Fruit fly (Drosophila melanogaster) whole organism, embryonic: ENCODE results near the gene bab2.
A peak's percentile ranks its signal among the peaks of the same experiment; 100 is the strongest.

Source experiments
- Asciz ChIP-seq: fragments of 200-800 bp; sonication (Bioruptor generic); optimal IDR thresholded peaks from 2 replicates; lab custom pipeline; 2017; ENCODE audit warnings: missing biosample characterization, mild to moderate bottlenecking, missing genetic modification characterization, missing genetic modification reagents
- BEAF-32 ChIP-seq: fragments of 200-800 bp; sonication (Bioruptor generic); optimal IDR thresholded peaks from 3 replicates; lab custom pipeline; 2017; ENCODE audit warnings: missing biosample characterization, missing genetic modification characterization, mild to moderate bottlenecking, moderate library complexity, missing genetic modification reagents
- Bdp1 ChIP-seq: fragments of 200-800 bp; sonication (Bioruptor generic); optimal IDR thresholded peaks from 3 replicates; lab custom pipeline; 2016; ENCODE audit warnings: missing biosample characterization, missing genetic modification characterization
- CG1024 ChIP-seq: fragments of 200-800 bp; sonication (Bioruptor generic); IDR thresholded peaks from 2 replicates; pipeline ENCODE4 v1.3.6; 2022; ENCODE audit warnings: missing biosample characterization, missing genetic modification characterization
- CG11504 ChIP-seq: fragments of 200-800 bp; sonication (Bioruptor generic); optimal IDR thresholded peaks from 3 replicates; lab custom pipeline; 2019; ENCODE audit warnings: missing biosample characterization, mild to moderate bottlenecking, missing genetic modification characterization, moderate library complexity
- CG11560 ChIP-seq: fragments of 200-800 bp; sonication (Bioruptor generic); IDR thresholded peaks from 3 replicates; pipeline ENCODE4 v1.3.6; 2022; ENCODE audit warnings: missing biosample characterization, missing genetic modification characterization
- CG12659 ChIP-seq: fragments of 200-800 bp; sonication (Bioruptor generic); optimal IDR thresholded peaks from 3 replicates; lab custom pipeline; 2017; ENCODE audit warnings: mild to moderate bottlenecking, missing biosample characterization, missing genetic modification reagents, missing genetic modification characterization
- CG13424 ChIP-seq: fragments of 200-800 bp; sonication (Bioruptor generic); optimal IDR thresholded peaks from 2 replicates; lab custom pipeline; 2019; ENCODE audit warnings: missing biosample characterization, mild to moderate bottlenecking, missing genetic modification characterization, moderate library complexity
- CG13624 ChIP-seq: fragments of 200-800 bp; sonication (Bioruptor generic); optimal IDR thresholded peaks from 2 replicates; lab custom pipeline; 2016; ENCODE audit warnings: missing biosample characterization, missing genetic modification characterization
- CG13894 ChIP-seq: fragments of 200-800 bp; sonication (Bioruptor generic); optimal IDR thresholded peaks from 3 replicates; lab custom pipeline; 2018; ENCODE audit warnings: missing biosample characterization, mild to moderate bottlenecking, missing genetic modification characterization, moderate library complexity
- CG14860 ChIP-seq: fragments of 200-800 bp; sonication (Bioruptor generic); IDR thresholded peaks from 3 replicates; pipeline ENCODE4 v1.3.6; 2022; ENCODE audit warnings: missing biosample characterization, missing genetic modification characterization; ENCODE audit not compliant: partially characterized antibody
- CG16863 ChIP-seq: fragments of 200-800 bp; sonication (Bioruptor generic); optimal IDR thresholded peaks from 3 replicates; lab custom pipeline; 2016; ENCODE audit warnings: missing biosample characterization, missing genetic modification characterization
- CG3407 ChIP-seq: fragments of 200-800 bp; sonication (Bioruptor generic); optimal IDR thresholded peaks from 2 replicates; lab custom pipeline; 2018; ENCODE audit warnings: missing biosample characterization, mild to moderate bottlenecking, missing genetic modification characterization
- CG4424 ChIP-seq: fragments of 200-800 bp; sonication (Bioruptor generic); optimal IDR thresholded peaks from 3 replicates; lab custom pipeline; 2016; ENCODE audit warnings: missing biosample characterization, missing genetic modification characterization
- CG6654 ChIP-seq: fragments of 200-800 bp; sonication (Bioruptor generic); optimal IDR thresholded peaks from 2 replicates; lab custom pipeline; 2017; ENCODE audit warnings: missing biosample characterization, mild to moderate bottlenecking, missing genetic modification characterization
- CG7987 ChIP-seq: fragments of 200-800 bp; sonication (Bioruptor generic); optimal IDR thresholded peaks from 2 replicates; lab custom pipeline; 2018; ENCODE audit warnings: missing biosample characterization, mild to moderate bottlenecking, missing genetic modification characterization, moderate library complexity
- CG9932 ChIP-seq: fragments of 200-800 bp; sonication (Bioruptor generic); IDR thresholded peaks from 2 replicates; pipeline ENCODE4 v1.3.6; 2022; ENCODE audit warnings: missing biosample characterization, missing genetic modification characterization
- Dbx ChIP-seq: fragments of 200-800 bp; sonication (Bioruptor generic); IDR thresholded peaks from 3 replicates; pipeline ENCODE4 v1.3.6; 2022; ENCODE audit warnings: missing biosample characterization, missing genetic modification characterization
- Dll ChIP-seq: fragments of 200-800 bp; sonication (Bioruptor generic); IDR thresholded peaks from 4 replicates; pipeline ENCODE4 v1.3.6; 2022; ENCODE audit warnings: missing biosample characterization, missing genetic modification characterization; ENCODE audit not compliant: partially characterized antibody
- Doc3 ChIP-seq: fragments of 200-800 bp; sonication (Bioruptor generic); IDR thresholded peaks from 3 replicates; pipeline ENCODE4 v1.3.6; 2022; ENCODE audit warnings: missing biosample characterization, missing genetic modification characterization; ENCODE audit not compliant: partially characterized antibody
- E2f1 ChIP-seq: fragments of 200-800 bp; sonication (Bioruptor generic); IDR thresholded peaks from 2 replicates; pipeline ENCODE4 v1.3.6; 2022; ENCODE audit warnings: missing biosample characterization, missing genetic modification characterization
- Hmx ChIP-seq: fragments of 200-800 bp; sonication (Bioruptor generic); optimal IDR thresholded peaks from 2 replicates; lab custom pipeline; 2016; ENCODE audit warnings: missing biosample characterization, missing genetic modification characterization
- Hr39 ChIP-seq: fragments of >200 bp; optimal IDR thresholded peaks from 2 replicates; lab custom pipeline; 2017
- Nf-YA ChIP-seq: fragments of 200-800 bp; sonication (Bioruptor generic); IDR thresholded peaks from 2 replicates; pipeline ENCODE4 v1.3.6; 2022; ENCODE audit warnings: missing biosample characterization, missing genetic modification characterization
- Oli ChIP-seq: fragments of 200-800 bp; sonication (Bioruptor generic); optimal IDR thresholded peaks from 2 replicates; lab custom pipeline; 2018; ENCODE audit warnings: missing biosample characterization, mild to moderate bottlenecking, missing genetic modification characterization, moderate library complexity
- Opbp ChIP-seq: fragments of 200-800 bp; sonication (Bioruptor generic); IDR thresholded peaks from 3 replicates; pipeline ENCODE4 v1.3.6; 2022; ENCODE audit warnings: missing biosample characterization, missing genetic modification characterization; ENCODE audit not compliant: partially characterized antibody
- PHDP ChIP-seq: fragments of 200-800 bp; sonication (Bioruptor generic); optimal IDR thresholded peaks from 3 replicates; lab custom pipeline; 2018; ENCODE audit warnings: missing biosample characterization, mild to moderate bottlenecking, missing genetic modification characterization, moderate library complexity
- Sin3A ChIP-seq: fragments of >200 bp; optimal IDR thresholded peaks from 2 replicates; lab custom pipeline; 2018
- Xbp1 ChIP-seq: fragments of 200-800 bp; sonication (Bioruptor generic); optimal IDR thresholded peaks from 3 replicates; lab custom pipeline; 2016; ENCODE audit warnings: missing biosample characterization, mild to moderate bottlenecking, missing genetic modification characterization
- bigmax ChIP-seq: fragments of 200-800 bp; sonication (Bioruptor generic); optimal IDR thresholded peaks from 2 replicates; lab custom pipeline; 2018; ENCODE audit warnings: missing biosample characterization, mild to moderate bottlenecking, missing genetic modification characterization
- btn ChIP-seq: fragments of 200-800 bp; sonication (Bioruptor generic); optimal IDR thresholded peaks from 2 replicates; lab custom pipeline; 2016; ENCODE audit warnings: missing biosample characterization, missing genetic modification characterization
- crp ChIP-seq, 2 experiments: fragments of 200-800 bp; sonication (Bioruptor generic); optimal IDR thresholded peaks; 2 replicates in 1 of 2; 3 replicates in 1 of 2; lab custom pipeline; 2017; ENCODE audit warnings: missing biosample characterization in 2 of 2, missing genetic modification characterization in 2 of 2, mild to moderate bottlenecking in 1 of 2, moderate library complexity in 1 of 2
- en ChIP-seq: fragments of 200-800 bp; sonication (Bioruptor generic); optimal IDR thresholded peaks from 2 replicates; lab custom pipeline; 2016; ENCODE audit warnings: missing biosample characterization, missing genetic modification characterization
- fd96Cb ChIP-seq: fragments of 200-800 bp; sonication (Bioruptor generic); optimal IDR thresholded peaks from 2 replicates; lab custom pipeline; 2018; ENCODE audit warnings: missing biosample characterization, mild to moderate bottlenecking, missing genetic modification characterization, moderate library complexity
- gfzf ChIP-seq: fragments of 200-800 bp; sonication (Bioruptor generic); optimal IDR thresholded peaks from 2 replicates; lab custom pipeline; 2016; ENCODE audit warnings: missing biosample characterization, mild to moderate bottlenecking, missing genetic modification characterization, moderate library complexity
- hkb ChIP-seq, 2 experiments: fragments of 200-800 bp in 1 of 2; fragments of >200 bp in 1 of 2; sonication (Bioruptor generic) in 1 of 2; IDR thresholded peaks in 1 of 2; optimal IDR thresholded peaks in 1 of 2; 2 replicates each; pipeline versions ENCODE4 v1.3.6 to Lab custom; 2017 to 2022; ENCODE audit warnings: missing biosample characterization in 1 of 2, missing genetic modification characterization in 1 of 2
- hth ChIP-seq: fragments of >200 bp; optimal IDR thresholded peaks from 2 replicates; lab custom pipeline; 2017; ENCODE audit warnings: inconsistent platforms
- inv ChIP-seq: fragments of 200-800 bp; sonication (Bioruptor generic); IDR thresholded peaks from 2 replicates; pipeline ENCODE4 v1.3.6; 2022; ENCODE audit warnings: missing biosample characterization, missing genetic modification characterization; ENCODE audit not compliant: partially characterized antibody
- lov ChIP-seq, 2 experiments: fragments of 200-800 bp in 1 of 2; fragments of >200 bp in 1 of 2; sonication (Bioruptor generic) in 1 of 2; IDR thresholded peaks in 1 of 2; optimal IDR thresholded peaks in 1 of 2; 2 replicates in 1 of 2; 3 replicates in 1 of 2; pipeline versions ENCODE4 v1.3.6 to Lab custom; 2017 to 2022; ENCODE audit warnings: missing biosample characterization in 1 of 2, missing genetic modification characterization in 1 of 2
- mam ChIP-seq: fragments of 200-800 bp; sonication (Bioruptor generic); optimal IDR thresholded peaks from 3 replicates; lab custom pipeline; 2016; ENCODE audit warnings: missing biosample characterization, missing genetic modification characterization
- odd ChIP-seq: fragments of 200-800 bp; sonication (Bioruptor generic); optimal IDR thresholded peaks from 2 replicates; lab custom pipeline; 2017; ENCODE audit warnings: missing biosample characterization, mild to moderate bottlenecking, missing genetic modification characterization
- phol ChIP-seq: fragments of 200-800 bp; sonication (Bioruptor generic); optimal IDR thresholded peaks from 3 replicates; lab custom pipeline; 2018; ENCODE audit warnings: missing biosample characterization, mild to moderate bottlenecking, missing genetic modification characterization, moderate library complexity
- sc ChIP-seq, 3 experiments: fragments of >200 bp in 2 of 3; fragments of 200-800 bp in 1 of 3; sonication (Bioruptor generic) in 1 of 3; optimal IDR thresholded peaks; 2 replicates in 2 of 3; 3 replicates in 1 of 3; lab custom pipeline; 2017; ENCODE audit warnings: mild to moderate bottlenecking in 1 of 3, missing biosample characterization in 1 of 3, missing genetic modification characterization in 1 of 3, missing genetic modification reagents in 1 of 3
- slou ChIP-seq: fragments of 200-800 bp; sonication (Bioruptor generic); optimal IDR thresholded peaks from 3 replicates; lab custom pipeline; 2016; ENCODE audit warnings: missing biosample characterization, missing genetic modification characterization
- stc ChIP-seq: fragments of 200-800 bp; sonication (Bioruptor generic); IDR thresholded peaks from 2 replicates; pipeline ENCODE4 v1.3.6; 2022; ENCODE audit warnings: missing biosample characterization, missing genetic modification characterization
- tll ChIP-seq, 2 experiments: fragments of 200-800 bp in 1 of 2; fragments of >200 bp in 1 of 2; sonication (Bioruptor generic) in 1 of 2; optimal IDR thresholded peaks; 2 replicates each; lab custom pipeline; 2017 to 2019; ENCODE audit warnings: missing biosample characterization in 2 of 2, missing genetic modification characterization in 2 of 2, mild to moderate bottlenecking in 1 of 2, moderate library complexity in 1 of 2
- usp ChIP-seq: fragments of >200 bp; optimal IDR thresholded peaks from 2 replicates; lab custom pipeline; 2017; ENCODE audit warnings: missing biosample characterization, missing genetic modification characterization

Gene bab2

DNA sequence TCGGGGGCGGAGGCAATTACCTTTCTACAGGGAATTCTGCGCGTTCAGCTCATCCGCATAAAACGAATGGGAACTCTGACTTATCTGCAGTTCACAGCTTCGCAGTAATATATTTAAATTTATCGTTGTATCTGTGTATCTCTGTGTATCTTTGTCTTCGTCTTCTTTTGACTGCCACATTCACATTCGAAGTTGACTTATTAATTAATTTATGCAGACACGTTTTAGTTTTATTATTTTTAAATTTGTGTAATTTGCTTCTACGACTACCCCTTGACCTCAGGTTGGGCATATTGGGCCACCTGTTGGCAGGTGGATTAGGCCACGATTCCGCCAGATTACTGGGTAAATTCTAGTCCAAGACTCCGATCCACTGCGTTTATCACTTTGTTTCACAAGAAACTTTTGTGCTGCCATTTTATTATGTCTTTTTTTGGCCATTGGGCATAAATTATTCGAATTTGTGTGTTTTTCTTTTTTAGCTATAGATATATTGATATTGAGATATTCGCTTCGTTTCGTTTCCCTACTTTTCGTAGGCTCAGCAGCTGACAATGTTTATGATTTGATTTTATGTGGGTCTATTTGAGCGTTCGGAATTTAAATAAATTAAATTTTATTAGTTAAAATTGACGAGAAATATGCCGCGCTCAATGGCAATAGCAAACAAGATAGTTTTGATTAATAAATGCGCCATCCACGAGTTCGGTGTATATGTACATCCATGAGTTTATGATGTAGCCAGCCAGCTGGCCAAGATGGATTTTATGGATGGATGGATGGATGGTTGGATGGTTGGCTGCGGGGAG is 24.3 kb downstream of the bab2 start (continued):
- TF ChIP-seq CG7987 (GFP tag; lab: Kevin White, UChicago), result no peak
- TF ChIP-seq Hr39, result no peak
- no peak for TF ChIP-seq hth (lab: Kevin White, UChicago)
- no peak for TF ChIP-seq tll (GFP tag; optimal IDR thresholded peaks at IDR 0.05; lab: Kevin White, UChicago)
- TF ChIP-seq Bdp1, result no peak
- TF ChIP-seq BEAF-32 (GFP tag; lab: Kevin White, UChicago), result no peak
- no peak for TF ChIP-seq crp (GFP tag; optimal IDR thresholded peaks at IDR 0.05; lab: Kevin White, UChicago)
- TF ChIP-seq usp (GFP tag; lab: Kevin White, UChicago), result no peak
- no peak for TF ChIP-seq gfzf (GFP tag; lab: Kevin White, UChicago)
- TF ChIP-seq CG14860, result no peak
- TF ChIP-seq sc (optimal IDR thresholded peaks at IDR 0.05; lab: Kevin White, UChicago), result no peak
- TF ChIP-seq sc (GFP tag; optimal IDR thresholded peaks at IDR 0.05; lab: Kevin White, UChicago), result no peak
- no peak for TF ChIP-seq Hmx (GFP tag; lab: Kevin White, UChicago)
- peak; percentile 12 for TF ChIP-seq CG11504 (tag; lab: Kevin White, UChicago)
- peak; percentile 24 for TF ChIP-seq mam (GFP tag; lab: Kevin White, UChicago)
- no peak for TF ChIP-seq CG11560 (tag; lab: Robert Waterston, UW)
- TF ChIP-seq lov (optimal IDR thresholded peaks at IDR 0.05; lab: Kevin White, UChicago), result no peak
- 0 out of 3 replicates have a peak, but pooled peaks have one; percentile 57 for TF ChIP-seq lov (GFP tag; IDR thresholded peaks at IDR 0.05; lab: Robert Waterston, UW)
- TF ChIP-seq fd96Cb (tag; lab: Kevin White, UChicago), result no peak
- TF ChIP-seq CG6654, result no peak
- TF ChIP-seq Asciz (GFP tag; lab: Kevin White, UChicago), result no peak
- peak; percentile 33; the same call in 1 of the 2 replicates for TF ChIP-seq E2f1 (GFP tag; lab: Robert Waterston, UW)
- no peak for TF ChIP-seq CG12659 (GFP tag; lab: Kevin White, UChicago)
- no peak for TF ChIP-seq CG16863 (GFP tag; lab: Kevin White, UChicago)
- no peak for TF ChIP-seq CG13424 (tag; lab: Kevin White, UChicago)
- TF ChIP-seq Xbp1 (GFP tag; lab: Kevin White, UChicago), result peak; percentile 30
- TF ChIP-seq Doc3 (GFP tag; lab: Robert Waterston, UW), result no peak
- TF ChIP-seq inv (GFP tag; lab: Robert Waterston, UW), result no peak
- no peak for TF ChIP-seq CG1024 (GFP tag; lab: Robert Waterston, UW)
- no peak for TF ChIP-seq odd (GFP tag; lab: Kevin White, UChicago)
- no peak for TF ChIP-seq Dbx (GFP tag; lab: Robert Waterston, UW)
- TF ChIP-seq CG9932, result peak; percentile 35; the same call in 1 of the 2 replicates
- no peak for TF ChIP-seq CG4424 (GFP tag; lab: Kevin White, UChicago)
- no peak for TF ChIP-seq hkb (optimal IDR thresholded peaks at IDR 0.05; lab: Kevin White, UChicago)
- TF ChIP-seq hkb (GFP tag; IDR thresholded peaks at IDR 0.05; lab: Robert Waterston, UW), result 0 out of 2 replicates have a peak, but pooled peaks have one; percentile 36
- no peak for TF ChIP-seq bigmax
- TF ChIP-seq btn (GFP tag; lab: Kevin White, UChicago), result no peak
- TF ChIP-seq Sin3A (lab: Kevin White, UChicago), result no peak
- no peak for TF ChIP-seq slou (GFP tag; lab: Kevin White, UChicago)
- TF ChIP-seq CG13894 (tag; lab: Kevin White, UChicago), result peak; percentile 20
- TF ChIP-seq CG3407, result no peak
- no peak for TF ChIP-seq PHDP (tag; lab: Kevin White, UChicago)
- no peak for TF ChIP-seq en (GFP tag; lab: Kevin White, UChicago)
- TF ChIP-seq CG13624 (GFP tag; lab: Kevin White, UChicago), result peak; percentile 20
- TF ChIP-seq Nf-YA (GFP tag; lab: Robert Waterston, UW), result no peak
- TF ChIP-seq Dll (GFP tag; lab: Robert Waterston, UW), result no peak
- TF ChIP-seq phol, result no peak
- no peak for TF ChIP-seq Oli (tag; lab: Kevin White, UChicago)
- TF ChIP-seq stc, result no peak
- no peak for TF ChIP-seq Opbp
